Worm (Caenorhabditis elegans) whole organism, late embryonic: ENCODE measurements around the gene chs-2.

Experiments
- C38D4.7 ChIP-seq: fragments of 200-800 bp; sonication (Bioruptor generic); optimal IDR thresholded peaks from 2 replicates; lab custom pipeline; 2018; ENCODE audit warnings: mild to moderate bottlenecking, missing genetic modification characterization, moderate library complexity, missing compliant biosample characterization
- ama-1 ChIP-seq: fragments of 150-350 bp; optimal IDR thresholded peaks from 2 replicates; lab custom pipeline; 2014
- ceh-19 ChIP-seq: fragments of 200-800 bp; sonication (Bioruptor generic); optimal IDR thresholded peaks from 2 replicates; lab custom pipeline; 2018; ENCODE audit warnings: mild to moderate bottlenecking, missing genetic modification characterization, missing compliant biosample characterization
- ceh-48 ChIP-seq: sonication (generic microtip); optimal IDR thresholded peaks from 2 replicates; lab custom pipeline; 2016; ENCODE audit warnings: missing genetic modification characterization, inconsistent platforms, missing compliant biosample characterization
- ceh-9 ChIP-seq: sonication (generic microtip); optimal IDR thresholded peaks from 2 replicates; lab custom pipeline; 2016; ENCODE audit warnings: mild to moderate bottlenecking, missing genetic modification characterization, inconsistent platforms, missing compliant biosample characterization
- fkh-10 ChIP-seq: fragments of 150-350 bp; optimal IDR thresholded peaks from 2 replicates; lab custom pipeline; 2014; ENCODE audit warnings: missing biosample characterization, missing genetic modification reagents, missing genetic modification characterization
- hlh-30 ChIP-seq: sonication (generic microtip); optimal IDR thresholded peaks from 2 replicates; lab custom pipeline; 2017; ENCODE audit warnings: antibody characterized with exemption, missing genetic modification characterization, missing compliant biosample characterization; ENCODE audit not compliant: insufficient read depth
- nhr-11 ChIP-seq: fragments of 150-350 bp; optimal IDR thresholded peaks from 2 replicates; lab custom pipeline; 2014; ENCODE audit warnings: missing biosample characterization, missing genetic modification characterization
- pat-9 ChIP-seq: fragments of 200-800 bp; sonication (Bioruptor generic); optimal IDR thresholded peaks from 2 replicates; lab custom pipeline; 2018; ENCODE audit warnings: mild to moderate bottlenecking, missing genetic modification characterization, moderate library complexity, missing compliant biosample characterization
- pax-1 ChIP-seq: fragments of 150-350 bp; optimal IDR thresholded peaks from 2 replicates; lab custom pipeline; 2014; ENCODE audit warnings: missing biosample characterization, missing genetic modification characterization
- tbx-2 ChIP-seq: sonication (generic microtip); optimal IDR thresholded peaks from 2 replicates; lab custom pipeline; 2016; ENCODE audit warnings: missing genetic modification characterization, missing compliant biosample characterization
- unc-3 ChIP-seq, 2 experiments: fragments of 200-800 bp in 1 of 2; sonication (Bioruptor generic) in 1 of 2; sonication (generic microtip) in 1 of 2; conservative IDR thresholded peaks in 1 of 2; optimal IDR thresholded peaks in 1 of 2; 2 replicates each; pipeline versions ENCODE4 v1.3.6 to Lab custom; 2016 to 2022; ENCODE audit warnings: missing compliant biosample characterization in 2 of 2, missing genetic modification characterization in 2 of 2, missing genetic modification reagents in 1 of 2
- unc-55 ChIP-seq: sonication (generic microtip); optimal IDR thresholded peaks from 2 replicates; lab custom pipeline; 2017; ENCODE audit warnings: missing biosample characterization, missing genetic modification reagents, missing genetic modification characterization

DNA sequence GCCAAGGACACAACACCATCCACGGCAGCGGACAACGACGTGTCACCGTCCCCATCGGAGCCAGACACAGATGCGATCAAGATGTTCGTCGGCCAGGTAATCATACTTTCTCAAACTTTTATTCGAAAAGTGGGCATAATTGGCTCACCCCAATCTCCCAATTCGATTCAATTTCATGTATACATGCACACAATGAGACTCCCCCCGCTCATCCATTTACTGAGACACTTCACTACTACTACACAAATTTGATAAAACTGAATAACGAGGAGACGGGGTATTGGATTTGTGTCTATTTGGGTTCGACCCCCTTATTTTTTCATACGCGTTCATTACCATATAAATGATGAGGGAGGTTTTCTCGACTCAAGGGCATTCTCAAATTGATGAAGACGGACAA, 33.6 kb upstream of the chs-2 start:
- TF ChIP-seq pax-1 (tag; lab: Kevin White, UChicago) (no peak), ama-1 (lab: Kevin White, UChicago) (no peak), ceh-9 (tag; lab: Kevin White, UChicago) (no peak), nhr-11 (tag; lab: Kevin White, UChicago) (no peak), C38D4.7 (GFP tag; lab: Kevin White, UChicago) (no peak), unc-3 (GFP tag; conservative IDR thresholded peaks at IDR 0.05; lab: Robert Waterston, UW) (no peak), unc-3 (tag; optimal IDR thresholded peaks at IDR 0.05; lab: Kevin White, UChicago) (no peak), fkh-10 (GFP tag; lab: Kevin White, UChicago) (no peak), unc-55 (GFP tag; lab: Kevin White, UChicago) (no peak), hlh-30 (no peak), pat-9 (tag; lab: Kevin White, UChicago) (no peak), ceh-19 (no peak), ceh-48 (tag; lab: Kevin White, UChicago) (no peak), tbx-2 (tag; lab: Kevin White, UChicago) (no peak)
